Worm (Caenorhabditis elegans) whole organism, mixed stage, embryonic: ENCODE measurements around the gene set-22.

ENCODE experiments used
- M03D4.4 ChIP-seq: sonication (generic microtip); optimal IDR thresholded peaks from 2 replicates; lab custom pipeline; 2017; ENCODE audit warnings: mild to moderate bottlenecking, missing genetic modification characterization, missing compliant biosample characterization
- bed-3 ChIP-seq: fragments of 200-800 bp; sonication (Bioruptor generic); optimal IDR thresholded peaks from 3 replicates; lab custom pipeline; 2018; ENCODE audit warnings: mild to moderate bottlenecking, missing genetic modification characterization, moderate library complexity, missing compliant biosample characterization
- blmp-1 ChIP-seq: fragments of 150-350 bp; optimal IDR thresholded peaks from 2 replicates; lab custom pipeline; 2014; ENCODE audit warnings: missing biosample characterization, missing genetic modification characterization
- ceh-39 ChIP-seq: fragments of 150-350 bp; optimal IDR thresholded peaks from 2 replicates; lab custom pipeline; 2014; ENCODE audit warnings: missing biosample characterization, missing genetic modification characterization
- ceh-43 ChIP-seq: fragments of 200-800 bp; sonication (Bioruptor generic); optimal IDR thresholded peaks from 2 replicates; lab custom pipeline; 2018; ENCODE audit warnings: mild to moderate bottlenecking, missing genetic modification characterization, moderate library complexity, missing compliant biosample characterization
- ceh-83 ChIP-seq: fragments of 200-800 bp; sonication (Bioruptor generic); optimal IDR thresholded peaks from 2 replicates; lab custom pipeline; 2018; ENCODE audit warnings: mild to moderate bottlenecking, missing genetic modification characterization, missing compliant biosample characterization
- ces-1 ChIP-seq: fragments of 150-350 bp; optimal IDR thresholded peaks from 2 replicates; lab custom pipeline; 2014; ENCODE audit warnings: missing biosample characterization, missing genetic modification reagents, missing genetic modification characterization
- cnd-1 ChIP-seq: fragments of 200-800 bp; sonication (Bioruptor generic); optimal IDR thresholded peaks from 2 replicates; lab custom pipeline; 2018; ENCODE audit warnings: mild to moderate bottlenecking, missing genetic modification characterization, missing compliant biosample characterization
- drap-1 ChIP-seq: fragments of 200-800 bp; sonication (Bioruptor generic); optimal IDR thresholded peaks from 3 replicates; lab custom pipeline; 2018; ENCODE audit warnings: mild to moderate bottlenecking, missing genetic modification characterization, missing compliant biosample characterization
- elt-3 ChIP-seq: fragments of 150-350 bp; optimal IDR thresholded peaks from 2 replicates; lab custom pipeline; 2014; ENCODE audit warnings: missing biosample characterization, missing genetic modification characterization
- flh-1 ChIP-seq: fragments of 200-800 bp; sonication (Bioruptor generic); optimal IDR thresholded peaks from 2 replicates; lab custom pipeline; 2018; ENCODE audit warnings: mild to moderate bottlenecking, missing genetic modification characterization, moderate library complexity, missing compliant biosample characterization
- ham-2 ChIP-seq: fragments of 200-800 bp; sonication (Bioruptor generic); optimal IDR thresholded peaks from 2 replicates; lab custom pipeline; 2018; ENCODE audit warnings: mild to moderate bottlenecking, missing genetic modification characterization, missing compliant biosample characterization
- hlh-1 ChIP-seq: fragments of 150-350 bp; optimal IDR thresholded peaks from 2 replicates; lab custom pipeline; 2014; ENCODE audit warnings: missing biosample characterization, missing genetic modification reagents, missing genetic modification characterization
- lin-13 ChIP-seq: fragments of 150-350 bp; optimal IDR thresholded peaks from 2 replicates; lab custom pipeline; 2014; ENCODE audit warnings: missing biosample characterization, missing genetic modification characterization
- lsy-2 ChIP-seq: fragments of 150-350 bp; optimal IDR thresholded peaks from 2 replicates; lab custom pipeline; 2014; ENCODE audit warnings: missing biosample characterization, missing genetic modification characterization
- mab-5 ChIP-seq: fragments of 150-350 bp; optimal IDR thresholded peaks from 2 replicates; lab custom pipeline; 2014; ENCODE audit warnings: missing biosample characterization, missing genetic modification characterization
- mep-1 ChIP-seq: fragments of 150-350 bp; optimal IDR thresholded peaks from 2 replicates; lab custom pipeline; 2017; ENCODE audit warnings: missing biosample characterization, missing genetic modification reagents, missing genetic modification characterization, inconsistent platforms
- mls-2 ChIP-seq: sonication (generic microtip); optimal IDR thresholded peaks from 2 replicates; lab custom pipeline; 2016; ENCODE audit warnings: mild to moderate bottlenecking, missing genetic modification characterization, moderate library complexity, missing compliant biosample characterization
- nhr-12 ChIP-seq: fragments of 150-350 bp; optimal IDR thresholded peaks from 2 replicates; lab custom pipeline; 2014; ENCODE audit warnings: missing biosample characterization, missing genetic modification characterization
- nhr-2 ChIP-seq: fragments of 150-350 bp; optimal IDR thresholded peaks from 2 replicates; lab custom pipeline; 2014; ENCODE audit warnings: missing biosample characterization, missing genetic modification characterization
- nhr-237 ChIP-seq: fragments of 150-350 bp; optimal IDR thresholded peaks from 2 replicates; lab custom pipeline; 2014; ENCODE audit warnings: missing biosample characterization, missing genetic modification characterization
- nhr-28 ChIP-seq: fragments of 150-350 bp; optimal IDR thresholded peaks from 2 replicates; lab custom pipeline; 2014; ENCODE audit warnings: missing biosample characterization, missing genetic modification characterization
- nhr-76 ChIP-seq: sonication (generic microtip); optimal IDR thresholded peaks from 2 replicates; lab custom pipeline; 2017; ENCODE audit warnings: missing biosample characterization, missing genetic modification characterization
- pha-4 ChIP-seq: fragments of 150-350 bp; optimal IDR thresholded peaks from 2 replicates; lab custom pipeline; 2018; ENCODE audit warnings: missing biosample characterization, missing genetic modification reagents, missing genetic modification characterization
- sem-2 ChIP-seq: fragments of 200-800 bp; sonication (Bioruptor generic); optimal IDR thresholded peaks from 2 replicates; lab custom pipeline; 2018; ENCODE audit warnings: mild to moderate bottlenecking, missing genetic modification characterization, missing compliant biosample characterization
- snpc-4 ChIP-seq: fragments of 150-350 bp; optimal IDR thresholded peaks from 2 replicates; lab custom pipeline; 2014; ENCODE audit warnings: missing biosample characterization, missing genetic modification characterization
- sptf-1 ChIP-seq: sonication (generic microtip); optimal IDR thresholded peaks from 2 replicates; lab custom pipeline; 2017; ENCODE audit warnings: mild to moderate bottlenecking, missing genetic modification characterization, moderate library complexity, missing compliant biosample characterization
- tbx-8 ChIP-seq: fragments of 200-800 bp; sonication (Bioruptor generic); optimal IDR thresholded peaks from 2 replicates; lab custom pipeline; 2018; ENCODE audit warnings: mild to moderate bottlenecking, missing genetic modification characterization, moderate library complexity, missing compliant biosample characterization
- unc-120 ChIP-seq: sonication (generic microtip); optimal IDR thresholded peaks from 2 replicates; lab custom pipeline; 2017; ENCODE audit warnings: missing genetic modification characterization, missing compliant biosample characterization; ENCODE audit not compliant: poor library complexity, severe bottlenecking
- unc-39 ChIP-seq: fragments of 150-350 bp; optimal IDR thresholded peaks from 2 replicates; lab custom pipeline; 2014; ENCODE audit warnings: missing biosample characterization, missing genetic modification characterization
- unc-62 ChIP-seq: fragments of 150-350 bp; optimal IDR thresholded peaks from 2 replicates; lab custom pipeline; 2014; ENCODE audit warnings: missing biosample characterization, missing genetic modification reagents, missing genetic modification characterization
- zip-8 ChIP-seq: fragments of 150-350 bp; optimal IDR thresholded peaks from 2 replicates; lab custom pipeline; 2014; ENCODE audit warnings: missing biosample characterization, missing genetic modification characterization
- ztf-11 ChIP-seq: fragments of 150-350 bp; optimal IDR thresholded peaks from 2 replicates; lab custom pipeline; 2014; ENCODE audit warnings: missing biosample characterization, missing genetic modification characterization

set-22 gene

ce11 chrV:10435198-10435597 is 1.5 kb upstream of the set-22 start:
- TF ChIP-seq nhr-237 (no peak), M03D4.4 (tag; lab: Kevin White, UChicago) (no peak), pha-4 (tag; lab: Kevin White, UChicago) (no peak)

ce11 chrV:10440723-10441122 is 4.0 kb downstream of the set-22 start, which contains the start of gene snf-10:
Gene snf-10, minus strand, starts transcription at chrV:10440823.
- TF ChIP-seq blmp-1 (tag; lab: Kevin White, UChicago) (no peak), flh-1 (GFP tag; lab: Kevin White, UChicago) (no peak), elt-3 (tag; lab: Kevin White, UChicago) (no peak), bed-3 (GFP tag; lab: Kevin White, UChicago) (no peak), snpc-4 (tag; lab: Kevin White, UChicago) (no peak), nhr-237 (no peak), ces-1 (GFP tag; lab: Kevin White, UChicago) (no peak), tbx-8 (GFP tag; lab: Kevin White, UChicago) (no peak), ham-2 (GFP tag; lab: Kevin White, UChicago) (no peak), mab-5 (tag; lab: Kevin White, UChicago) (no peak), lin-13 (tag; lab: Kevin White, UChicago) (no peak), mls-2 (no peak), nhr-28 (tag; lab: Kevin White, UChicago) (no peak), unc-39 (tag; lab: Kevin White, UChicago) (no peak), ceh-43 (GFP tag; lab: Kevin White, UChicago) (no peak), ztf-11 (no peak), nhr-2 (tag; lab: Kevin White, UChicago) (no peak), drap-1 (GFP tag; lab: Kevin White, UChicago) (no peak)

ce11 chrV:10441135-10442024 is 4.7 kb downstream of the set-22 start, which contains the start of gene pap-1:
Gene pap-1, plus strand, starts transcription at chrV:10441974.
- TF ChIP-seq lsy-2 (peak; percentile 61), zip-8 (no peak), unc-120 (peak; percentile 8)

ce11 chrV:10453466-10453865 is 16.8 kb downstream of the set-22 start, which contains the start of gene Y32F6A.5:
Gene Y32F6A.5, minus strand, starts transcription at chrV:10453605.
- no peak for TF ChIP-seq ham-2 (GFP tag; lab: Kevin White, UChicago)
- no peak for TF ChIP-seq blmp-1 (tag; lab: Kevin White, UChicago)
- TF ChIP-seq unc-62 (GFP tag; lab: Kevin White, UChicago) = no peak
- no peak for TF ChIP-seq nhr-2 (tag; lab: Kevin White, UChicago)
- TF ChIP-seq ztf-11 = no peak
- TF ChIP-seq hlh-1 (tag; lab: Kevin White, UChicago) = no peak
- TF ChIP-seq M03D4.4 (tag; lab: Kevin White, UChicago) = no peak
- TF ChIP-seq nhr-237 = no peak
- no peak for TF ChIP-seq cnd-1 (tag; lab: Kevin White, UChicago)
- no peak for TF ChIP-seq lsy-2
- no peak for TF ChIP-seq unc-39 (tag; lab: Kevin White, UChicago)
- no peak for TF ChIP-seq ceh-39 (tag; lab: Kevin White, UChicago)
- TF ChIP-seq drap-1 (GFP tag; lab: Kevin White, UChicago) = no peak
- no peak for TF ChIP-seq pha-4 (tag; lab: Kevin White, UChicago)
- no peak for TF ChIP-seq nhr-12
- no peak for TF ChIP-seq unc-120
- TF ChIP-seq sem-2 (GFP tag; lab: Kevin White, UChicago) = no peak
- TF ChIP-seq sptf-1 (tag; lab: Kevin White, UChicago) = no peak
- TF ChIP-seq, all 35 proteins: peak for 0

ce11 chrV:10457247-10457646 is 20.5 kb downstream of the set-22 start, which contains the start of gene F22E12.1:
Gene F22E12.1, minus strand, starts transcription at chrV:10457347.
- TF ChIP-seq blmp-1 (tag; lab: Kevin White, UChicago) (no peak), unc-62 (GFP tag; lab: Kevin White, UChicago) (no peak), lin-13 (tag; lab: Kevin White, UChicago) (no peak), pha-4 (tag; lab: Kevin White, UChicago) (no peak), nhr-76 (tag; lab: Kevin White, UChicago) (no peak), M03D4.4 (tag; lab: Kevin White, UChicago) (no peak), nhr-2 (tag; lab: Kevin White, UChicago) (no peak), ceh-83 (GFP tag; lab: Kevin White, UChicago) (no peak), mab-5 (tag; lab: Kevin White, UChicago) (no peak), ztf-11 (no peak), cnd-1 (tag; lab: Kevin White, UChicago) (no peak), mep-1 (tag; lab: Kevin White, UChicago) (no peak), lsy-2 (no peak), ces-1 (GFP tag; lab: Kevin White, UChicago) (no peak), flh-1 (GFP tag; lab: Kevin White, UChicago) (no peak), drap-1 (GFP tag; lab: Kevin White, UChicago) (no peak), hlh-1 (tag; lab: Kevin White, UChicago) (no peak)
